Fruit fly (Drosophila melanogaster): Measurements from ENCODE around the gene hwt.

The hwt gene

dm6 chrX:12592121-12592466 is 23.8 kb upstream of the hwt start, which contains the start of gene LIMK1 (continued):
- TF ChIP-seq hb (GFP tag; IDR thresholded peaks at IDR 0.05; ENCODE audit: partially characterized antibody): no peak
- no peak for TF ChIP-seq Oli (tag; optimal IDR thresholded peaks at IDR 0.05)
- TF ChIP-seq ac (GFP tag; optimal IDR thresholded peaks at IDR 0.05): no peak
- no peak for TF ChIP-seq Chrac-16 (GFP tag; optimal IDR thresholded peaks at IDR 0.05)
- TF ChIP-seq dm (GFP tag; optimal IDR thresholded peaks at IDR 0.05): no peak
- TF ChIP-seq slou (GFP tag; optimal IDR thresholded peaks at IDR 0.05): no peak
- TF ChIP-seq Doc2 (GFP tag; IDR thresholded peaks at IDR 0.05): no peak
- TF ChIP-seq Neu2 (GFP tag; optimal IDR thresholded peaks at IDR 0.05; ENCODE audit: borderline replicate concordance): no peak
- TF ChIP-seq CG17385 (GFP tag; optimal IDR thresholded peaks at IDR 0.05): no peak
- no peak for TF ChIP-seq CG12769 (tag; optimal IDR thresholded peaks at IDR 0.05)
- TF ChIP-seq CG17612 (GFP tag; IDR thresholded peaks at IDR 0.05): no peak
- TF ChIP-seq ci (GFP tag; IDR thresholded peaks at IDR 0.05): no peak

dm6 chrX:12591223-12592120 is 23.2 kb upstream of the hwt start:
- no peak for TF ChIP-seq Doc3 (GFP tag; IDR thresholded peaks at IDR 0.05; ENCODE audit: partially characterized antibody)
- TF ChIP-seq CG4617 (GFP tag; optimal IDR thresholded peaks at IDR 0.05; ENCODE audit: borderline replicate concordance): peak; percentile 74
- TF ChIP-seq ttk (GFP tag; IDR thresholded peaks at IDR 0.05): no peak
- peak; percentile 45 for TF ChIP-seq CG33557 (GFP tag; optimal IDR thresholded peaks at IDR 0.05)
- no peak for TF ChIP-seq CG31224 (GFP tag; IDR thresholded peaks at IDR 0.05)
- TF ChIP-seq CG17912 (GFP tag; optimal IDR thresholded peaks at IDR 0.05): no peak
- no peak for TF ChIP-seq slp2 (GFP tag; optimal IDR thresholded peaks at IDR 0.05)
- no peak for TF ChIP-seq sqz (GFP tag; optimal IDR thresholded peaks at IDR 0.05)
- peak; percentile 30 for TF ChIP-seq CG10209 (GFP tag; optimal IDR thresholded peaks at IDR 0.05)
- peak; percentile 41; the same call in 2 of the 3 replicates for TF ChIP-seq CG16813 (GFP tag; IDR thresholded peaks at IDR 0.05; ENCODE audit: partially characterized antibody)
- no peak for TF ChIP-seq CG9215 (GFP tag; IDR thresholded peaks at IDR 0.05)
- no peak for TF ChIP-seq HmgZ (tag; optimal IDR thresholded peaks at IDR 0.05)
- TF ChIP-seq MTF-1 (GFP tag; optimal IDR thresholded peaks at IDR 0.05; ENCODE audit: borderline replicate concordance): no peak
- TF ChIP-seq repo (GFP tag; optimal IDR thresholded peaks at IDR 0.05): peak; percentile 23
- peak; percentile 59 for TF ChIP-seq CG13775 (GFP tag; optimal IDR thresholded peaks at IDR 0.05)
- 0 out of 3 replicates have a peak, but pooled peaks have one; percentile 6 for TF ChIP-seq CG11695 (GFP tag; IDR thresholded peaks at IDR 0.05)
- no peak for TF ChIP-seq CG2199 (GFP tag; IDR thresholded peaks at IDR 0.05)
- no peak; the same call in 1 of the 2 replicates for TF ChIP-seq MBD-R2 (GFP tag; IDR thresholded peaks at IDR 0.05)
- TF ChIP-seq CG10431 (GFP tag; optimal IDR thresholded peaks at IDR 0.05): peak; percentile 25
- TF ChIP-seq Gug (GFP tag; IDR thresholded peaks at IDR 0.05): no peak
- TF ChIP-seq Bdp1 (GFP tag; optimal IDR thresholded peaks at IDR 0.05): peak; percentile 46
- TF ChIP-seq lov (optimal IDR thresholded peaks at IDR 0.05): no peak
- TF ChIP-seq lov (GFP tag; IDR thresholded peaks at IDR 0.05): no peak
- TF ChIP-seq Abd-B (GFP tag; optimal IDR thresholded peaks at IDR 0.05): no peak
- TF ChIP-seq CG6654 (GFP tag; optimal IDR thresholded peaks at IDR 0.05): peak; percentile 32
- TF ChIP-seq Xrp1 (GFP tag; IDR thresholded peaks at IDR 0.05): peak; percentile 37; the same call in 1 of the 2 replicates
- TF ChIP-seq CG13894 (tag; optimal IDR thresholded peaks at IDR 0.05): peak; percentile 43
- peak; percentile 70 for TF ChIP-seq CG30403 (GFP tag; optimal IDR thresholded peaks at IDR 0.05)
- TF ChIP-seq chif (GFP tag; optimal IDR thresholded peaks at IDR 0.05): peak; percentile 31 to 55
- peak; percentile 11; the same call in 1 of the 2 replicates for TF ChIP-seq Drgx (GFP tag; IDR thresholded peaks at IDR 0.05)
- TF ChIP-seq CG8281 (tag; optimal IDR thresholded peaks at IDR 0.05): no peak
- TF ChIP-seq CG1024 (GFP tag; IDR thresholded peaks at IDR 0.05): 0 out of 2 replicates have a peak, but pooled peaks have one; percentile 5
- TF ChIP-seq CG16863 (GFP tag; optimal IDR thresholded peaks at IDR 0.05): peak; percentile 46
- TF ChIP-seq pzg (GFP tag; optimal IDR thresholded peaks at IDR 0.05): no peak
- TF ChIP-seq CG6854 (GFP tag; optimal IDR thresholded peaks at IDR 0.05): peak; percentile 36
- TF ChIP-seq bcd (GFP tag; optimal IDR thresholded peaks at IDR 0.05): peak; percentile 32
